2 worm cellular contexts compared by ENCODE assay signal in the genomic region with DNA sequence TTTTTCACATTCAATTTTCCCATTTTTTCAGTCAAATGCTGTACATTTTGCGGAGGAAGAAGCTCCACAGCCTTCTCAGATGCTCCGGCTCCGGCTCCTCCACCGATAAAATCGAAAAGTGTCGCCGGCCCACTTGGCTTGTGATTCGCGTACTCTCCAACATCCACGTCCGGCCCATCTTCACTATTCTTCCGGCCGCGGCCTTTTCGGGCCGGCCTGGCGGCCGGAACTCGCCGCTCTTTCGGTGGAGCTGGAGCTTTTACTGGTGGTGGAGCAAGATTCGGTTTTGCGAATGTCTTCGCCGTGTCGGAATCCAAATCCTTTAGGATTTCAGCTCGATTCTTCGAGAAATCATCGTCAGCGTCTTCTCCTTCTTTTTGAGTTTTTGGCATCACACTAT.
TF ChIP-seq lines count a peak whose summit lies in the region.

No protein-coding gene starts in this region.

TF ChIP-seq in whole organism, L4 larva, 104 proteins besides CTCF, POLR2A, EP300 and RAD21:
- TF ChIP-seq daf-19 (GFP tag; conservative IDR thresholded peaks at IDR 0.05; lab: Robert Waterston, UW) = no peak
- no peak for TF ChIP-seq mes-2 (tag; optimal IDR thresholded peaks at IDR 0.05; lab: Kevin White, UChicago; ENCODE audit: poor library complexity, severe bottlenecking)
- no peak for TF ChIP-seq egl-43 (GFP tag; IDR thresholded peaks at IDR 0.05; lab: Robert Waterston, UW)
- no peak for TF ChIP-seq ztf-11 (tag; optimal IDR thresholded peaks at IDR 0.05; lab: Kevin White, UChicago)
- peak; percentile 89 for TF ChIP-seq set-16 (GFP tag; IDR thresholded peaks at IDR 0.05; lab: Robert Waterston, UW)

TF ChIP-seq in whole organism, young adult, 124 proteins besides CTCF, POLR2A, EP300 and RAD21:
- TF ChIP-seq hmg-20 (GFP tag; IDR thresholded peaks at IDR 0.05; lab: Robert Waterston, UW) (no peak), attf-3 (GFP tag; conservative IDR thresholded peaks at IDR 0.05; lab: Robert Waterston, UW) (no peak), ceh-58 (GFP tag; IDR thresholded peaks at IDR 0.05; lab: Robert Waterston, UW) (no peak), B0035.1 (tag; optimal IDR thresholded peaks at IDR 0.05; lab: Kevin White, UChicago) (no peak), hsf-1 (GFP tag; IDR thresholded peaks at IDR 0.05; lab: Robert Waterston, UW) (no peak), C06A6.2 (GFP tag; conservative IDR thresholded peaks at IDR 0.05; lab: Robert Waterston, UW) (no peak), pha-4 (tag; optimal IDR thresholded peaks at IDR 0.05; lab: Kevin White, UChicago) (no peak), akir-1 (GFP tag; optimal IDR thresholded peaks at IDR 0.05; lab: Kevin White, UChicago) (no peak), lin-35 (GFP tag; optimal IDR thresholded peaks at IDR 0.05; lab: Kevin White, UChicago) (no peak), egrh-3 (GFP tag; IDR thresholded peaks at IDR 0.05; lab: Robert Waterston, UW) (peak; percentile 69; the same call in 1 of the 2 replicates), zfh-2 (GFP tag; conservative IDR thresholded peaks at IDR 0.05; lab: Robert Waterston, UW) (peak; percentile 91), ztf-22 (GFP tag; optimal IDR thresholded peaks at IDR 0.05; lab: Kevin White, UChicago) (no peak), madf-8 (GFP tag; conservative IDR thresholded peaks at IDR 0.05; lab: Robert Waterston, UW) (0 out of 2 replicates have a peak, but pooled peaks have one; percentile 11), ceh-27 (GFP tag; optimal IDR thresholded peaks at IDR 0.05; lab: Kevin White, UChicago) (no peak)
TF ChIP-seq in whole organism, young adult: peak in this region for 3.
